Fruit fly (Drosophila melanogaster): Measurements from ENCODE around the gene Las.
A peak's percentile ranks its signal among the peaks of the same experiment; 100 is the strongest.

The Las gene

dm6 chr3L:20405337-20405887 lies 26.7 kb downstream of the Las start (continued):
- TF ChIP-seq CG2199 (GFP tag; IDR thresholded peaks at IDR 0.05), result peak; percentile 19; the same call in 1 of the 3 replicates
- TF ChIP-seq nerfin-1 (tag; optimal IDR thresholded peaks at IDR 0.05), result peak; percentile 8
- no peak for TF ChIP-seq CG7556 (GFP tag; optimal IDR thresholded peaks at IDR 0.05)
- no peak for TF ChIP-seq onecut (GFP tag; IDR thresholded peaks at IDR 0.05)
- TF ChIP-seq twi (tag; optimal IDR thresholded peaks at IDR 0.05), result peak; percentile 92
- no peak for TF ChIP-seq stwl (tag; optimal IDR thresholded peaks at IDR 0.05)
- TF ChIP-seq CG14965 (GFP tag; optimal IDR thresholded peaks at IDR 0.05; ENCODE audit: borderline replicate concordance), result no peak
- TF ChIP-seq sens (GFP tag), result peak; percentile 78
- TF ChIP-seq al (GFP tag; IDR thresholded peaks at IDR 0.05), result no peak
- TF ChIP-seq tap (tag; optimal IDR thresholded peaks at IDR 0.05), result no peak
- peak; percentile 13 for TF ChIP-seq ac (GFP tag; optimal IDR thresholded peaks at IDR 0.05)
- TF ChIP-seq Gsc (GFP tag; IDR thresholded peaks at IDR 0.05), result no peak
- no peak for TF ChIP-seq CG12299 (tag; optimal IDR thresholded peaks at IDR 0.05)
- TF ChIP-seq bbx (GFP tag; IDR thresholded peaks at IDR 0.05; ENCODE audit: partially characterized antibody), result no peak
- no peak for TF ChIP-seq nmo (GFP tag; optimal IDR thresholded peaks at IDR 0.05)
- no peak for TF ChIP-seq CG13894 (tag; optimal IDR thresholded peaks at IDR 0.05)
- TF ChIP-seq pnt (GFP tag; optimal IDR thresholded peaks at IDR 0.05), result no peak
- TF ChIP-seq CG12219 (GFP tag; optimal IDR thresholded peaks at IDR 0.05), result no peak
- TF ChIP-seq seq (GFP tag; IDR thresholded peaks at IDR 0.05), result 0 out of 2 replicates have a peak, but pooled peaks have one; percentile 6
- TF ChIP-seq CG15269 (tag; optimal IDR thresholded peaks at IDR 0.05), result no peak
- no peak for TF ChIP-seq CG6254 (GFP tag; optimal IDR thresholded peaks at IDR 0.05)
- TF ChIP-seq CG17568 (GFP tag; optimal IDR thresholded peaks at IDR 0.05), result peak; percentile 76
- no peak for TF ChIP-seq aop (GFP tag; IDR thresholded peaks at IDR 0.05)
- TF ChIP-seq Aef1 (GFP tag; IDR thresholded peaks at IDR 0.05), result no peak
- TF ChIP-seq Oli (tag; optimal IDR thresholded peaks at IDR 0.05), result no peak
- no peak for TF ChIP-seq CG10543 (GFP tag; optimal IDR thresholded peaks at IDR 0.05)
- 0 out of 2 replicates have a peak, but pooled peaks have one; percentile 15 for TF ChIP-seq CG32767 (GFP tag; IDR thresholded peaks at IDR 0.05)
- no peak for TF ChIP-seq CG15479 (GFP tag; optimal IDR thresholded peaks at IDR 0.05)
- TF ChIP-seq Sox100B (GFP tag; optimal IDR thresholded peaks at IDR 0.05), result no peak
- TF ChIP-seq CG42726 (GFP tag; IDR thresholded peaks at IDR 0.05; ENCODE audit: partially characterized antibody), result peak; percentile 22; the same call in 1 of the 2 replicates
- no peak for TF ChIP-seq caup (GFP tag; optimal IDR thresholded peaks at IDR 0.05; ENCODE audit: severe bottlenecking)
- TF ChIP-seq Ptx1 (GFP tag; IDR thresholded peaks at IDR 0.05), result no peak
- TF ChIP-seq pros (GFP tag; optimal IDR thresholded peaks at IDR 0.05), result peak; percentile 44
- no peak for TF ChIP-seq E2f2 (GFP tag; IDR thresholded peaks at IDR 0.05)
- no peak for TF ChIP-seq CG4820 (GFP tag; optimal IDR thresholded peaks at IDR 0.05)
- TF ChIP-seq Hmx (GFP tag; optimal IDR thresholded peaks at IDR 0.05), result no peak

- TF ChIP-seq HLHmδ (GFP tag; optimal IDR thresholded peaks at IDR 0.05) (peak; percentile 5), CG15479 (GFP tag; optimal IDR thresholded peaks at IDR 0.05) (peak; percentile 21), CG34422 (GFP tag; IDR thresholded peaks at IDR 0.05) (no peak), CG17328 (GFP tag; IDR thresholded peaks at IDR 0.05) (no peak), Med (GFP tag) (peak; percentile 20), CG2199 (GFP tag; IDR thresholded peaks at IDR 0.05) (peak; percentile 69; the same call in 1 of the 3 replicates), bsh (GFP tag; optimal IDR thresholded peaks at IDR 0.05) (no peak), Dad (GFP tag; optimal IDR thresholded peaks at IDR 0.05) (no peak), Rfx (GFP tag; IDR thresholded peaks at IDR 0.05) (no peak), ci (GFP tag; IDR thresholded peaks at IDR 0.05) (peak; percentile 9; the same call in 1 of the 3 replicates), vnd (GFP tag; IDR thresholded peaks at IDR 0.05; ENCODE audit: partially characterized antibody) (no peak), pros (GFP tag; optimal IDR thresholded peaks at IDR 0.05) (no peak), CG12391 (tag; optimal IDR thresholded peaks at IDR 0.05) (no peak), Sox102F (GFP tag; optimal IDR thresholded peaks at IDR 0.05) (no peak), ken (GFP tag; IDR thresholded peaks at IDR 0.05) (0 out of 3 replicates have a peak, but pooled peaks have one; percentile 22), Blimp-1 (GFP tag; optimal IDR thresholded peaks at IDR 0.05) (peak; percentile 93), CG4707 (GFP tag; optimal IDR thresholded peaks at IDR 0.05) (no peak)
Observed at dm6 chr3L:20404515-20404914, 27.6 kb downstream of the Las start.

All from whole organism, embryonic.